Fruit fly (Drosophila melanogaster): Measurements from ENCODE around the gene CG11597.

DNA sequence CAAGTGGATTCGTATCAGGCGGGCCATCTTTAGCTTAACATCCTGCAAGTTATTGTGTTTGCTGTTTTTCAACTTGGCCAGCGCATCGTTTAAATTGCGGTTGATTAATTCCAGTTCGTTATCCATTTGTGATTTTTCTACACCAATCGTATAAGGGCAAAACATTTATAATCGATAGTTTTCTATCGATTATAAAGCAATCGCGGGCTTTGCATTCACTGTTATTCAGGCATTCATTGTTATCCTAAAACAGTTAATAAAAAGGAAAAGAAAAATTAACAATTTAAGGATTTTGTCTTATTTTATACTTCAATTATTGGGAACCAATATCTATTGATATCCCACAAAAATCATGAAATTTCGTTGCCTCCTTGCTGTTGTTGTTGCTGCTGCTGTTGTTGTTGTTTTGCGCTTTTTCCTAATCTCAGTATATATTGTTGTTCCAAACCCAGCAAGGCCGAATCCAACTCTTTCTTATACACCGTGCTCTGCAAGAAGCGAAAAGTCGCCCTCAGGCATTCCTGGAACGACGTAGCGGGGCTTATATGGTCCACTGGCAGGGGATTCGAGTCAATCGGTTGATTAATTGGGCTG lies 3.6 kb upstream of the CG11597 start, which contains the start of gene CG32095:
- TF ChIP-seq Hr96 (GFP tag; optimal IDR thresholded peaks at IDR 0.05), result no peak
- TF ChIP-seq ovo (GFP tag; optimal IDR thresholded peaks at IDR 0.05), result no peak
- no peak for TF ChIP-seq tj (GFP tag; optimal IDR thresholded peaks at IDR 0.05)
- no peak for TF ChIP-seq bab1 (GFP tag; optimal IDR thresholded peaks at IDR 0.05)
- no peak for TF ChIP-seq kay (GFP tag; ENCODE audit: borderline replicate concordance)
- no peak for TF ChIP-seq Crg-1 (GFP tag; optimal IDR thresholded peaks at IDR 0.05)
